Worm (Caenorhabditis elegans): ENCODE data around the gene K09H11.6.

- TF ChIP-seq mxl-3 (GFP tag; optimal IDR thresholded peaks at IDR 0.05), result no peak
- no peak for TF ChIP-seq unc-62 (GFP tag; optimal IDR thresholded peaks at IDR 0.05 in 1 of 2)
- TF ChIP-seq unc-62 (tag; optimal IDR thresholded peaks at IDR 0.05), result no peak
- no peak for TF ChIP-seq madf-5 (GFP tag; IDR thresholded peaks at IDR 0.05)
- TF ChIP-seq saeg-2 (GFP tag; IDR thresholded peaks at IDR 0.05), result no peak
- no peak for TF ChIP-seq dmd-6 (GFP tag; IDR thresholded peaks at IDR 0.05)
- TF ChIP-seq snpc-4 (tag; optimal IDR thresholded peaks at IDR 0.05), result no peak
- TF ChIP-seq T20F7.1 (GFP tag; optimal IDR thresholded peaks at IDR 0.05), result no peak
- no peak for TF ChIP-seq ceh-28 (tag; optimal IDR thresholded peaks at IDR 0.05)
Measured at ce11 chrV:5712189-5712588, 23.8 kb downstream of the K09H11.6 start.

Measured in whole organism, L4 larva.